Worm (Caenorhabditis elegans): Measurements from ENCODE around the gene aagr-1.

DNA sequence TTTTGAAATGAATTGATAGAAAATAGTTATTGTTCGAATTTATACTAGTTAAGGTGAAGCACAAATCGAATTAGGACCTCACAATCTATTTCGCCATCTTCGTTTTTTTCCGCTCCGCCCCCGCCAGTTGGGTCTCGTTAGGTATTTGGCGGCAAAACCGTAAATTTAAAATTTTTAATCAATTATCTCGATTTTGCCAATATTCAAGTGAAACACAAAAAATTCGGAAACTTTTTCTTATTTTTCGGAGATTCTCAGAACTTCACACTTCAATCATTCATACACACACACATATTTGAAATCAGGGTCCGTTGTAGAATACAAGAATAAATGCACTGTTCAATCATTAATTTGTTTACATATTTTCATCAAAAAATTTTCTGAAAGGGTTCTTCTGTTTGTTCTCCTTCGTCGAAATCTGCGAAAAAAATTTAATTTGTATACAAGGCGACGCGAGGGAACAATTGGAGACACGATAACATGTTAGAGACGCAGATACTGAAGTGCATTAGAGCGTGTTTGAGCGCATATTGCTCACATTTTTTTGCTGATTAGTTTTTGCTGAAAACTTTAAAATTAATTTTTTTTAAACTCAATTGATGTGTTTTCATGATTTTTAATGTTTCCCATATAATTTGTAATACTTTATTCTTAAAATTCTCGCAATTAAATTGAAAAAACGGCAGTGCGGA lies 6.5 kb upstream of the aagr-1 start, which contains the start of gene D2096.5:
- TF ChIP-seq flt-1 (GFP tag; IDR thresholded peaks at IDR 0.05) (no peak), ztf-29 (GFP tag; IDR thresholded peaks at IDR 0.05) (no peak)

Data from whole organism, midembryonic.